Fruit fly (Drosophila melanogaster) whole organism, adult: Measurements from ENCODE around the gene CG15742.

Experiments used
- CG11617 ChIP-seq: fragments of 200-800 bp; sonication (Bioruptor generic); optimal IDR thresholded peaks from 2 replicates; lab custom pipeline; 2017; ENCODE audit warnings: mild to moderate bottlenecking, missing biosample characterization, missing genetic modification reagents, missing genetic modification characterization
- CG12768 ChIP-seq: fragments of 200-800 bp; sonication (Bioruptor generic); optimal IDR thresholded peaks from 2 replicates; lab custom pipeline; 2017; ENCODE audit warnings: missing biosample characterization, missing genetic modification characterization, mild to moderate bottlenecking, moderate library complexity, missing genetic modification reagents
- CG14711 ChIP-seq: fragments of 200-800 bp; sonication (Bioruptor generic); optimal IDR thresholded peaks from 2 replicates; lab custom pipeline; 2018; ENCODE audit warnings: missing biosample characterization, mild to moderate bottlenecking, missing genetic modification characterization, moderate library complexity
- CG1620 ChIP-seq: fragments of 200-800 bp; sonication (Bioruptor generic); optimal IDR thresholded peaks from 2 replicates; lab custom pipeline; 2016; ENCODE audit warnings: missing biosample characterization, missing genetic modification characterization
- CG33017 ChIP-seq: fragments of 200-800 bp; sonication (Bioruptor generic); optimal IDR thresholded peaks from 2 replicates; lab custom pipeline; 2018; ENCODE audit warnings: missing biosample characterization, mild to moderate bottlenecking, missing genetic modification characterization, moderate library complexity
- CG5204 ChIP-seq: fragments of 200-800 bp; sonication (Bioruptor generic); optimal IDR thresholded peaks from 2 replicates; lab custom pipeline; 2016; ENCODE audit warnings: missing biosample characterization, missing genetic modification characterization
- CG7045 ChIP-seq: fragments of 200-800 bp; sonication (Bioruptor generic); optimal IDR thresholded peaks from 2 replicates; lab custom pipeline; 2017; ENCODE audit warnings: missing biosample characterization, mild to moderate bottlenecking, missing genetic modification characterization
- Hr96 ChIP-seq: fragments of 200-800 bp; sonication (Bioruptor generic); optimal IDR thresholded peaks from 2 replicates; lab custom pipeline; 2016; ENCODE audit warnings: missing biosample characterization, missing genetic modification characterization
- Mnt ChIP-seq: fragments of 200-800 bp; sonication (Bioruptor generic); optimal IDR thresholded peaks from 2 replicates; lab custom pipeline; 2016; ENCODE audit warnings: missing biosample characterization, mild to moderate bottlenecking, missing genetic modification characterization
- cnc ChIP-seq, 2 experiments: fragments of >200 bp; optimal IDR thresholded peaks; 2 replicates each; lab custom pipeline; 2017
- kay ChIP-seq: fragments of 200-800 bp; sonication (Bioruptor generic); peaks from one replicate; lab custom pipeline; 2016; ENCODE audit warnings: missing biosample characterization, missing genetic modification characterization, borderline replicate concordance
- ovo ChIP-seq: fragments of 200-800 bp; sonication (Bioruptor generic); optimal IDR thresholded peaks from 2 replicates; lab custom pipeline; 2016; ENCODE audit warnings: missing biosample characterization, missing genetic modification characterization
- pad ChIP-seq: fragments of 200-800 bp; sonication (Bioruptor generic); optimal IDR thresholded peaks from 3 replicates; lab custom pipeline; 2017; ENCODE audit warnings: missing biosample characterization, missing genetic modification characterization, mild to moderate bottlenecking, moderate library complexity, missing genetic modification reagents

dm6 chrX:13244462-13244861 is 13.8 kb downstream of the CG15742 start:
- TF ChIP-seq CG7045 (GFP tag; lab: Kevin White, UChicago) (no peak), Mnt (GFP tag; lab: Kevin White, UChicago) (no peak), CG5204 (no peak), Hr96 (no peak), CG33017 (tag; lab: Kevin White, UChicago) (no peak), pad (GFP tag; lab: Kevin White, UChicago) (no peak), CG12768 (GFP tag; lab: Kevin White, UChicago) (no peak), CG11617 (no peak), CG14711 (tag; lab: Kevin White, UChicago) (no peak), kay (no peak), CG1620 (no peak), cnc (optimal IDR thresholded peaks at IDR 0.05; lab: Kevin White, UChicago) (no peak), ovo (GFP tag; lab: Kevin White, UChicago) (no peak)
